Worm (Caenorhabditis elegans) whole organism, young adult: ENCODE data around the gene ZK381.62.

Source experiments
- K12H6.12 ChIP-seq: fragments of 200-800 bp; sonication (Bioruptor generic); optimal IDR thresholded peaks from 2 replicates; lab custom pipeline; 2018; ENCODE audit warnings: mild to moderate bottlenecking, missing genetic modification characterization, missing compliant biosample characterization
- T26A5.8 ChIP-seq: sonication (generic microtip); optimal IDR thresholded peaks from 2 replicates; lab custom pipeline; 2016; ENCODE audit warnings: missing genetic modification characterization, missing compliant biosample characterization
- Y56A3A.18 ChIP-seq: fragments of 200-800 bp; sonication (Bioruptor generic); IDR thresholded peaks from 2 replicates; pipeline ENCODE4 v1.3.6; 2022; ENCODE audit warnings: missing genetic modification reagents, missing genetic modification characterization, missing compliant biosample characterization
- dpl-1 ChIP-seq: fragments of 150-350 bp; optimal IDR thresholded peaks from 2 replicates; lab custom pipeline; 2014; ENCODE audit warnings: missing biosample characterization, missing genetic modification reagents, missing genetic modification characterization
- hlh-26 ChIP-seq: fragments of 200-800 bp; sonication (Bioruptor generic); conservative IDR thresholded peaks from 2 replicates; pipeline ENCODE4 v1.3.6; 2022; ENCODE audit warnings: missing genetic modification reagents, missing genetic modification characterization, missing compliant biosample characterization
- hmg-20 ChIP-seq: fragments of 200-800 bp; sonication (Bioruptor generic); IDR thresholded peaks from 2 replicates; pipeline ENCODE4 v1.3.6; 2022; ENCODE audit warnings: missing genetic modification reagents, missing genetic modification characterization, missing compliant biosample characterization
- mxl-1 ChIP-seq: sonication (generic microtip); optimal IDR thresholded peaks from 2 replicates; lab custom pipeline; 2016; ENCODE audit warnings: missing genetic modification characterization, missing compliant biosample characterization
- snpc-4 ChIP-seq, 5 experiments: fragments of 150-350 bp in 1 of 5; sonication (generic microtip) in 4 of 5; optimal IDR thresholded peaks; 2 replicates each; lab custom pipeline; 2014 to 2018; ENCODE audit warnings: missing genetic modification characterization in 5 of 5, missing biosample characterization in 3 of 5, antibody characterized with exemption in 2 of 5, mild to moderate bottlenecking in 2 of 5, missing compliant biosample characterization in 2 of 5, missing genotype in 2 of 5, moderate library complexity in 2 of 5, missing genetic modification reagents in 1 of 5

ce11 chrIV:6984449-6985380 lies 13.6 kb upstream of the ZK381.62 start:
- TF ChIP-seq dpl-1 (GFP tag; lab: Kevin White, UChicago): no peak
- no peak for TF ChIP-seq hlh-26 (GFP tag; lab: Robert Waterston, UW)
- TF ChIP-seq T26A5.8 (tag; lab: Kevin White, UChicago): no peak
- TF ChIP-seq hmg-20 (GFP tag; lab: Robert Waterston, UW): no peak
- no peak for TF ChIP-seq Y56A3A.18
- TF ChIP-seq mxl-1: no peak
- TF ChIP-seq snpc-4 (GFP tag; optimal IDR thresholded peaks at IDR 0.05; lab: Kevin White, UChicago): no peak
- no peak for TF ChIP-seq snpc-4 (tag; optimal IDR thresholded peaks at IDR 0.05; lab: Kevin White, UChicago)
- TF ChIP-seq K12H6.12 (tag; lab: Kevin White, UChicago): no peak
